Worm (Caenorhabditis elegans) whole organism, L2 larva: ENCODE results near the gene JC8.16.

Experiments
- Y55F3AM.14 ChIP-seq: fragments of 200-800 bp; sonication (Bioruptor generic); optimal IDR thresholded peaks from 2 replicates; lab custom pipeline; 2018; ENCODE audit warnings: mild to moderate bottlenecking, missing genetic modification characterization, missing compliant biosample characterization
- ceh-82 ChIP-seq: fragments of 150-350 bp; optimal IDR thresholded peaks from 2 replicates; lab custom pipeline; 2014; ENCODE audit warnings: missing biosample characterization, missing genetic modification characterization
- lin-11 ChIP-seq: fragments of 150-350 bp; sonication (generic microtip); optimal IDR thresholded peaks from 2 replicates; lab custom pipeline; 2014; ENCODE audit warnings: missing biosample characterization, missing genetic modification characterization, inconsistent platforms, mixed read lengths
- lin-39 ChIP-seq: fragments of 150-350 bp; optimal IDR thresholded peaks from 2 replicates; lab custom pipeline; 2014; ENCODE audit warnings: missing biosample characterization, missing genetic modification reagents, missing genetic modification characterization
- lsy-2 ChIP-seq, 2 experiments: fragments of 150-350 bp in 1 of 2; sonication (generic microtip) in 1 of 2; optimal IDR thresholded peaks; 2 replicates each; lab custom pipeline; 2014 to 2017; ENCODE audit warnings: missing biosample characterization in 2 of 2, missing genetic modification characterization in 2 of 2
- mbf-1 ChIP-seq: sonication (generic microtip); optimal IDR thresholded peaks from 2 replicates; lab custom pipeline; 2017; ENCODE audit warnings: missing biosample characterization, missing genetic modification characterization
- nhr-10 ChIP-seq: sonication (generic microtip); optimal IDR thresholded peaks from 2 replicates; lab custom pipeline; 2017; ENCODE audit warnings: missing biosample characterization, missing genetic modification characterization
- nhr-23 ChIP-seq: fragments of 150-350 bp; optimal IDR thresholded peaks from 2 replicates; lab custom pipeline; 2014; ENCODE audit warnings: missing biosample characterization, missing genetic modification reagents, missing genetic modification characterization
- sma-3 ChIP-seq: sonication (generic microtip); optimal IDR thresholded peaks from 2 replicates; lab custom pipeline; 2016; ENCODE audit warnings: missing genetic modification reagents, missing genetic modification characterization, missing compliant biosample characterization
- unc-62 ChIP-seq: fragments of 150-350 bp; optimal IDR thresholded peaks from 2 replicates; lab custom pipeline; 2014; ENCODE audit warnings: missing biosample characterization, missing genetic modification reagents, missing genetic modification characterization
- ztf-1 ChIP-seq: fragments of 200-800 bp; sonication (Bioruptor generic); conservative IDR thresholded peaks from 2 replicates; pipeline ENCODE4 v1.3.6; 2022; ENCODE audit warnings: missing genetic modification characterization, missing compliant biosample characterization

Gene JC8.16

ce11 chrIV:13309636-13310035 is 50.7 kb downstream of the JC8.16 start:
- TF ChIP-seq ztf-1 = no peak
- TF ChIP-seq nhr-23 (tag; lab: Kevin White, UChicago) = no peak
- no peak for TF ChIP-seq sma-3 (GFP tag; lab: Kevin White, UChicago)
- no peak for TF ChIP-seq mbf-1 (tag; lab: Kevin White, UChicago)
- TF ChIP-seq lin-39 (tag; lab: Kevin White, UChicago) = no peak
- no peak for TF ChIP-seq Y55F3AM.14 (GFP tag; lab: Kevin White, UChicago)
- TF ChIP-seq lsy-2 (tag; optimal IDR thresholded peaks at IDR 0.05; lab: Kevin White, UChicago) = no peak
- TF ChIP-seq lin-11 (tag; lab: Kevin White, UChicago) = no peak
- no peak for TF ChIP-seq nhr-10
- no peak for TF ChIP-seq ceh-82
- no peak for TF ChIP-seq unc-62 (GFP tag; lab: Kevin White, UChicago)
